Worm (Caenorhabditis elegans): ENCODE results near the gene mboa-6.

Gene mboa-6

ce11 chrIII:1975992-1976391 is 14.2 kb upstream of the mboa-6 start:
- TF ChIP-seq dao-5 (tag; optimal IDR thresholded peaks at IDR 0.05) (no peak), him-1 (tag; optimal IDR thresholded peaks at IDR 0.05) (no peak), W03F9.2 (tag; optimal IDR thresholded peaks at IDR 0.05) (no peak)

ce11 chrIII:1970433-1970832 is 8.7 kb upstream of the mboa-6 start, which contains the start of gene R155.5:
R155.5 (minus strand) TSS chrIII:1970533.
- TF ChIP-seq him-1 (tag; optimal IDR thresholded peaks at IDR 0.05) (no peak), W03F9.2 (tag; optimal IDR thresholded peaks at IDR 0.05) (no peak), dao-5 (tag; optimal IDR thresholded peaks at IDR 0.05) (no peak)

ce11 chrIII:1969802-1970201 is 8.1 kb upstream of the mboa-6 start, which contains the start of gene moa-1:
moa-1 (minus strand) TSS chrIII:1969902.
- no peak for TF ChIP-seq dao-5 (tag; optimal IDR thresholded peaks at IDR 0.05)
- TF ChIP-seq him-1 (tag; optimal IDR thresholded peaks at IDR 0.05), result no peak
- TF ChIP-seq W03F9.2 (tag; optimal IDR thresholded peaks at IDR 0.05), result no peak

DNA sequence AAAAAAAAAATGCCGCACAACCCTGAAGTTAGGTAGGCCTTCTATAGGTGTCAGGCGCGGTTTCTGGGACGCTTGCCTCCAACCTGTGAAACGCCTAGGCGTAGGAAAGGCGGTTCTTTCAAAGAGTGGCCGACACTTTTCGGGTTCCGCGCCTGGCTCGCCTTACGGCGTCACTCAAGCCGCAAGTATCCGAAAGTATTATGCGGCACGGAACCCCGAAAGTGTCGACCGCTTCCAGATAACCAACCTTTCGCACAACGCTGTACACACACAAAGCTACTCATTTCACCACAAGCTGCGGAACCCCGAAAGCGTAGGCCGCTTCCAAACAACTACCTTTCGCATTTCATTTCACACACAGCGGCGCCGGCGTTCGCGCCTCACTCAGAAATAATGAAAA is 1.4 kb upstream of the mboa-6 start:
- no peak for TF ChIP-seq him-1 (tag; optimal IDR thresholded peaks at IDR 0.05)
- TF ChIP-seq W03F9.2 (tag; optimal IDR thresholded peaks at IDR 0.05), result no peak
- TF ChIP-seq dao-5 (tag; optimal IDR thresholded peaks at IDR 0.05), result no peak

ce11 chrIII:1962552-1962951 is 807 bp upstream of the mboa-6 start:
- no peak for TF ChIP-seq dao-5 (tag; optimal IDR thresholded peaks at IDR 0.05)
- no peak for TF ChIP-seq W03F9.2 (tag; optimal IDR thresholded peaks at IDR 0.05)
- TF ChIP-seq him-1 (tag; optimal IDR thresholded peaks at IDR 0.05), result no peak

DNA sequence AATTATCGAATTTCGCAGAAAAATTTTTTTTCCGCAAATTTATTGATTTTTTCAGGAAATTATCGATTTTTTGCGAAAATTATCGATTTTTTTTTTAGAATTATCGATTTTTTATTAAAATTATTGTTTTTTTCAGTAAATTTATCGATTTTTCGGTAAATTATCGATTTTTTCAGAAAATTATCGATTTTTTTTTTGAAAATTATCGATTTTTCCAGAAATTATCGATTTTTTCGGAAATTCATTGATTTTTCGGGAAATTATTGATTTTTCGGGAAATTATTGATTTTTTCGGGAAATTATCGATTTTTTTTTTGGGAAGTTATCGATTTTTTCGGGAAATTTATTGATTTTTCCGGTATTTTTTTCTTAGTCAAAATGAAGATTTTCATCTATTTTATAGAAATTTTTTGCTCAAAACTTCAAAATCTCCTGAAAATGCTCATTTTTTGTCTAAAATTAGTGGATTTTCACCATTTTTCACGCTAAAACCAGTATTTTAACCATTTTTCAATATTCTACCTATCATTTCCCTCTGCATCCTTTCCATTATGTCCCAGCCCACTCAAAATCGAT is 6.1 kb downstream of the mboa-6 start:
- TF ChIP-seq him-1 (tag; optimal IDR thresholded peaks at IDR 0.05) (no peak), W03F9.2 (tag; optimal IDR thresholded peaks at IDR 0.05) (no peak), dao-5 (tag; optimal IDR thresholded peaks at IDR 0.05) (no peak)

DNA sequence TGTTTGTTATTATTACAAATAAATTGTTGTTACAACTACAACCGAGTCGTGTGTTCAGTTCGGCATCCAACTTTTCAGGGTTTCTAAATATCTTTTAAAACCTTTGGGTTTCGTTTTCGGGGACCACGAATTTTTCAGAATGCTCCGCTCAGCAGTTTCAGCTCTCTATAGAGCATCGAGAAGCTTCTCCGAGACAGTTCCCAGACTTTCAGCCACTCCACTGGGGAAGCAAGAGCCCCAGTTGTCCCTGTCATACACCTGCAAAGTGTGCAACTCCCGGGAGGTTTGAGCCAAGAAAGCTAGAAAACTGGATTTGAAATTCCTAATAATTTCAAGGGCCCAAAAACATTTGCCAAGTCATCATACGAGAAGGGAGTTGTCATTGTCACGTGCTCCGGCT is 10.4 kb downstream of the mboa-6 start, which contains the start of gene F53A3.7:
Gene F53A3.7 (plus strand): TSS at position 139 of the 400 bp plus-strand sequence.
- no peak for TF ChIP-seq dao-5 (tag; optimal IDR thresholded peaks at IDR 0.05)
- no peak for TF ChIP-seq W03F9.2 (tag; optimal IDR thresholded peaks at IDR 0.05)
- no peak for TF ChIP-seq him-1 (tag; optimal IDR thresholded peaks at IDR 0.05)

DNA sequence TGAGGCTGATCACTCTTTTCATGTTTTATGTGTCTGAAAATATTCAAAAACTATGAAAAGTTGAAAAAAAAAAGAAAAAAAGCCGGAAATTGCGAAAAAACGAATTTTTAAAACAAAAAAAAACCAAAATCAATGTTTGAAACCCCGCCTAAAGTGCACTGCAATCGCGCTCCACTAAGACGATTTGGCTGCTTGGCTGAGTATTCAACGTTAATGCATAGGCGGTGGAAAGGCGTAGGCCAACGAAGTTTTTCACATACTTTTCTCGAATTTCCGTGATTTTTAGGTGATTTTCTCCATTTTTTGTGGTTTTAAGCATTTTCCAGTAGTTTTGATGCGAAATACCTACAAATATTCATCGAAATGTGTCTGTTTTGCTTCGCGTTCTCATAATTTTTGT is 11.5 kb downstream of the mboa-6 start, which contains the start of the genes polh-1 and rps-22:
Gene polh-1 (minus strand): TSS at position 34 of the 400 bp plus-strand sequence.
Gene rps-22 (plus strand): TSS at position 300 of the 400 bp plus-strand sequence.
- no peak for TF ChIP-seq dao-5 (tag; optimal IDR thresholded peaks at IDR 0.05)
- peak; percentile 94 for TF ChIP-seq W03F9.2 (tag; optimal IDR thresholded peaks at IDR 0.05)

DNA sequence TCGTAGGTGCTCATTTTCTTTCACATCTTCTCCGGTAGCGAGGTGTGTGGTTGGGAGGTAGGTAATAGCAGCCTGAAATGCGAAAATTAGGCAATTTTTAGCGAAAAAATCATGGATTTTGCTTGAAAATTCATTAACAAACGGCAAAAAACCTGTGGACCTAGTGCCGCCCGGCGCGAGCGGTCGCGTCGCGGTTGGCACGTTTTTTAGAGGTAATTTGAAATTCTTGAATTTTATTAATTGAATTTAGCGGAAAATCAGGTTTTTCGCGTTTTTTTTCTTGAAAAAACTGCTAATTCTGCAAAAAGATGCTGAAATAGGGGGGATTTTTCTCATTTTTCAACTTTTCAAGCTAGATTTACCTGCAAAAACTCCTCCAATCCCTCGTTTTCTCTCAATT is 12.4 kb downstream of the mboa-6 start:
- TF ChIP-seq W03F9.2 (tag; optimal IDR thresholded peaks at IDR 0.05), result no peak
- TF ChIP-seq him-1 (tag; optimal IDR thresholded peaks at IDR 0.05), result no peak
- no peak for TF ChIP-seq dao-5 (tag; optimal IDR thresholded peaks at IDR 0.05)

DNA sequence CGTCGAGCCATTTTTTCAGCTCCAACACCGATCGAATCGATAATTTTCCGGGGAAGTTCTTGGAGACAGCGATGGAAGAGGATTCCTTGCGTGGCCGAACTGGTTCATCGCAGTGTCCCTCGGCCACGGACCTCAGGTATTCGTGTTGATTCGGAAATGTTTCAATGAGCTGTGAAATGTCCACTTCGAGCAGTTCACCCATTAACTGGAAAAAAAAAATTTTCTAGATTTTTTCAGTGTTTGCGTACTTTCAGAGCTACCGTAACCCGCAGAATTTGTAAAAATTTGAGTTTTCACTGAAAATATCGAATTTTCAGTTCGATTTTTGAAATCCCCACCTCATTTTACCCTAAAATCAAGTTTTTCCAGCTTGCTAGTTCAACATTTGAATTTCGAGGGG is 13.9 kb downstream of the mboa-6 start:
- TF ChIP-seq him-1 (tag; optimal IDR thresholded peaks at IDR 0.05) (no peak), W03F9.2 (tag; optimal IDR thresholded peaks at IDR 0.05) (no peak), dao-5 (tag; optimal IDR thresholded peaks at IDR 0.05) (no peak)

DNA sequence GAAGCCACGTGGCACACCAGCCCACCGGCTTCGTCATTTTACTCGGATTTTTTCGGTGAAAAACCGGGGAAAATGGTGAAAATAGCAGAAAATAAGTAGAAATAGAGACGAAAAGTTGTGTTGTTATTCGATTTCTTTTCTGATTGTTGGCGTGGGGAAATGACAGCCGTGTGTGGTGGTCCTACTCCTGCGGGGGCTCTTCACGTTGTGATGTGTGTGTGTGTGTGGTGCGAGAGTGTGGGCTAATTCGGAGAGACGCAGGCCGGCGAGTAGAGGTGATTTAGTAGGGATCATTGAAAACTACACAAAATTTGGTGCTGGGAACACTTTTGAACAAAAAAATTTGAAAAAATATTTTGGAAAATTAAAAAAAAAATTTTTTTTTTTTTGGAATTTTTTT is 18.3 kb downstream of the mboa-6 start, which contains the start of gene F53A3.1:
Gene F53A3.1 (minus strand): TSS at position 150 of the 400 bp plus-strand sequence.
- TF ChIP-seq him-1 (tag; optimal IDR thresholded peaks at IDR 0.05) (no peak), dao-5 (tag; optimal IDR thresholded peaks at IDR 0.05) (no peak), W03F9.2 (tag; optimal IDR thresholded peaks at IDR 0.05) (no peak)

DNA sequence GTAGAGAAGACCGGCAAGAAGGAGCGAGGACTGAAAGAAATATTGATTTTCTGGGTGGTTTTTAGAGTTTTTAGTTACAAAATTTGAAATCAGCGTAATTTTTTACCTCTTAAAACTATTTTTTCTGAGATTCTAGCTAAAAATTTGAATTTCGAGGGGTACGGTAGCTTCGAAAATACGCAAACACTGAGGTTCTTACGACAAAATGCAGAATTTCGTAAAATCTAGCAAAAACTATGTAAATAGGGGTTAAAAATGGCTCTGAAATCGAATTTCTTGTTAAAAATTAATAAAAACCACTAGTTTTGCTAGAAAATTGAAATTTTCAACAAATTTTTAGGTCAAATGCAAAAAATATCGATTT is 22.1 kb downstream of the mboa-6 start:
- TF ChIP-seq dao-5 (tag; optimal IDR thresholded peaks at IDR 0.05), result no peak

ce11 chrIII:1938712-1939624 is 22.8 kb downstream of the mboa-6 start:
- no peak for TF ChIP-seq him-1 (tag; optimal IDR thresholded peaks at IDR 0.05)
- TF ChIP-seq dao-5 (tag; optimal IDR thresholded peaks at IDR 0.05), result no peak
- TF ChIP-seq W03F9.2 (tag; optimal IDR thresholded peaks at IDR 0.05), result no peak

DNA sequence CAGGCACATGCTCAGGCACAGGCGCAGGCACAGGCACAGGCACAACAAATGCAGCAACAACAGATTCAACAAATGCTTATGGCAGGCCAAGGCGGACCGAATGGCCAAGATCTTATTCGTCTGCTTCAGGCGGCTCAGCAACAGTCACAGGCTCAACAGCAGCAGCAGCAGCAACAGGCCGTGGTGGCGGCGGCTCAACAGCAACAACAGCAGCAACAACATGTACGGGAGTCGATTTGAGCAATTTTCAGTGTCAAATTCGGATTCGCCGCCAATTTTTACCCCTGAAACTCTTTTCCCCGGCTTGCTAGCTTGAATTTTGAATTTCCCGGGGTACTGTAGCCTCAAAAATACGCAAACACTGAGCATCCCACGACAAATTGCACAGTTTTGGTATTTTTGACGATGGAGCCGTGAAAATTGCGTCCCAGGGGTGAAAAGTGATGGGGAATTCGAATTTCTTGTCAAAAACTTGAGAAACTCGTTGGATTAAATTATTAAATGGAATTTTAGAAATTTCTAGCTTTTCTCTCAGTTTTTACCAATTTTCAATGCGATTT is 23.8 kb downstream of the mboa-6 start:
- TF ChIP-seq W03F9.2 (tag; optimal IDR thresholded peaks at IDR 0.05) (no peak), him-1 (tag; optimal IDR thresholded peaks at IDR 0.05) (no peak), dao-5 (tag; optimal IDR thresholded peaks at IDR 0.05) (no peak)
